Fruit fly (Drosophila melanogaster) whole organism, prepupa: ENCODE measurements around the gene CheA29a.

Source experiments
- Blimp-1 ChIP-seq: fragments of 200-800 bp; sonication (Bioruptor generic); optimal IDR thresholded peaks from 3 replicates; lab custom pipeline; 2017; ENCODE audit warnings: missing biosample characterization, missing genetic modification characterization, mild to moderate bottlenecking, moderate library complexity, missing genetic modification reagents
- CG10669 ChIP-seq: fragments of 200-800 bp; sonication (Bioruptor generic); optimal IDR thresholded peaks from 3 replicates; lab custom pipeline; 2018; ENCODE audit warnings: missing biosample characterization, mild to moderate bottlenecking, missing genetic modification characterization, moderate library complexity
- CG11294 ChIP-seq: fragments of 200-800 bp; sonication (Bioruptor generic); IDR thresholded peaks from 2 replicates; pipeline ENCODE4 v1.3.6; 2022; ENCODE audit warnings: missing biosample characterization, missing genetic modification characterization
- CG11762 ChIP-seq: fragments of 200-800 bp; sonication (Bioruptor generic); optimal IDR thresholded peaks from 3 replicates; lab custom pipeline; 2016; ENCODE audit warnings: missing biosample characterization, missing genetic modification characterization; ENCODE audit not compliant: insufficient read depth
- CG11902 ChIP-seq: fragments of 200-800 bp; sonication (Bioruptor generic); optimal IDR thresholded peaks from 3 replicates; lab custom pipeline; 2016; ENCODE audit warnings: missing biosample characterization, missing genetic modification characterization
- CG15336 ChIP-seq: fragments of 200-800 bp; sonication (Bioruptor generic); IDR thresholded peaks from 2 replicates; pipeline ENCODE4 v1.3.6; 2022; ENCODE audit warnings: missing biosample characterization, missing genetic modification characterization
- CG1621 ChIP-seq: fragments of 200-800 bp; sonication (Bioruptor generic); optimal IDR thresholded peaks from 3 replicates; lab custom pipeline; 2018; ENCODE audit warnings: missing biosample characterization, mild to moderate bottlenecking, missing genetic modification characterization
- CG31627 ChIP-seq: fragments of 200-800 bp; sonication (Bioruptor generic); optimal IDR thresholded peaks from 3 replicates; lab custom pipeline; 2016; ENCODE audit warnings: missing biosample characterization, missing genetic modification characterization
- CG3919 ChIP-seq: fragments of 200-800 bp; sonication (Bioruptor generic); optimal IDR thresholded peaks from 3 replicates; lab custom pipeline; 2016; ENCODE audit warnings: missing biosample characterization, missing genetic modification characterization
- CG4318 ChIP-seq: fragments of 200-800 bp; sonication (Bioruptor generic); optimal IDR thresholded peaks from 3 replicates; lab custom pipeline; 2017; ENCODE audit warnings: missing biosample characterization, mild to moderate bottlenecking, missing genetic modification characterization
- CG6276 ChIP-seq: fragments of 200-800 bp; sonication (Bioruptor generic); optimal IDR thresholded peaks from 2 replicates; lab custom pipeline; 2017; ENCODE audit warnings: missing biosample characterization, mild to moderate bottlenecking, missing genetic modification characterization
- CG6808 ChIP-seq: fragments of 200-800 bp; sonication (Bioruptor generic); optimal IDR thresholded peaks from 3 replicates; lab custom pipeline; 2017; ENCODE audit warnings: missing biosample characterization, missing genetic modification characterization, mild to moderate bottlenecking, moderate library complexity, missing genetic modification reagents
- CG8119 ChIP-seq: fragments of 200-800 bp; sonication (Bioruptor generic); IDR thresholded peaks from 3 replicates; pipeline ENCODE4 v1.3.6; 2022; ENCODE audit warnings: missing biosample characterization, missing genetic modification characterization
- CG9139 ChIP-seq: fragments of 200-800 bp; sonication (Bioruptor generic); optimal IDR thresholded peaks from 3 replicates; lab custom pipeline; 2017; ENCODE audit warnings: missing biosample characterization, mild to moderate bottlenecking, missing genetic modification characterization
- Eip78C ChIP-seq: fragments of 200-800 bp; sonication (Bioruptor generic); peaks from one replicate; lab custom pipeline; 2016; ENCODE audit warnings: missing biosample characterization, missing genetic modification characterization
- Eip93F ChIP-seq: fragments of 200-800 bp; sonication (Bioruptor generic); optimal IDR thresholded peaks from 2 replicates; lab custom pipeline; 2016; ENCODE audit warnings: missing biosample characterization, mild to moderate bottlenecking, missing genetic modification characterization
- Ets96B ChIP-seq: fragments of 200-800 bp; optimal IDR thresholded peaks from 2 replicates; lab custom pipeline; 2019; ENCODE audit warnings: missing biosample characterization, mild to moderate bottlenecking, missing genetic modification characterization, moderate library complexity
- Hr39 ChIP-seq: fragments of 200-800 bp; sonication (Bioruptor generic); optimal IDR thresholded peaks from 2 replicates; lab custom pipeline; 2016; ENCODE audit warnings: missing biosample characterization, missing genetic modification characterization
- Hr4 ChIP-seq: fragments of 200-800 bp; sonication (Bioruptor generic); optimal IDR thresholded peaks from 3 replicates; lab custom pipeline; 2016; ENCODE audit warnings: missing biosample characterization, missing genetic modification characterization
- Met ChIP-seq: fragments of 200-800 bp; sonication (Bioruptor generic); optimal IDR thresholded peaks from 3 replicates; lab custom pipeline; 2016; ENCODE audit warnings: missing biosample characterization, missing genetic modification characterization
- OdsH ChIP-seq: fragments of 200-800 bp; sonication (Bioruptor generic); optimal IDR thresholded peaks from 3 replicates; lab custom pipeline; 2016; ENCODE audit warnings: missing biosample characterization, missing genetic modification characterization
- Smox ChIP-seq: fragments of 200-800 bp; sonication (Bioruptor generic); optimal IDR thresholded peaks from 3 replicates; lab custom pipeline; 2016; ENCODE audit warnings: missing biosample characterization, missing genetic modification characterization
- Sox14 ChIP-seq: fragments of 200-800 bp; sonication (Bioruptor generic); optimal IDR thresholded peaks from 3 replicates; lab custom pipeline; 2016; ENCODE audit warnings: missing biosample characterization, missing genetic modification characterization
- achi ChIP-seq: fragments of 200-800 bp; sonication (Bioruptor generic); optimal IDR thresholded peaks from 3 replicates; lab custom pipeline; 2016; ENCODE audit warnings: missing biosample characterization, missing genetic modification characterization
- acj6 ChIP-seq: fragments of 200-800 bp; sonication (Bioruptor generic); optimal IDR thresholded peaks from 3 replicates; lab custom pipeline; 2016; ENCODE audit warnings: missing biosample characterization, missing genetic modification characterization
- cyc ChIP-seq: fragments of 200-800 bp; sonication (Bioruptor generic); optimal IDR thresholded peaks from 3 replicates; lab custom pipeline; 2016; ENCODE audit warnings: missing biosample characterization, missing genetic modification characterization
- dsx ChIP-seq: fragments of 200-800 bp; optimal IDR thresholded peaks from 3 replicates; lab custom pipeline; 2019; ENCODE audit warnings: missing biosample characterization, mild to moderate bottlenecking, missing genetic modification characterization, moderate library complexity; ENCODE audit not compliant: poor library complexity, severe bottlenecking
- eg ChIP-seq: fragments of 200-800 bp; sonication (Bioruptor generic); IDR thresholded peaks from 3 replicates; pipeline ENCODE4 v1.3.6; 2022; ENCODE audit warnings: missing biosample characterization, missing genetic modification characterization
- esn ChIP-seq: fragments of 200-800 bp; sonication (Bioruptor generic); optimal IDR thresholded peaks from 2 replicates; lab custom pipeline; 2016; ENCODE audit warnings: missing biosample characterization, mild to moderate bottlenecking, missing genetic modification characterization, moderate library complexity
- fd59A ChIP-seq: fragments of 200-800 bp; sonication (Bioruptor generic); optimal IDR thresholded peaks from 2 replicates; lab custom pipeline; 2017; ENCODE audit warnings: missing biosample characterization, mild to moderate bottlenecking, missing genetic modification characterization, missing genetic modification reagents
- fd85E ChIP-seq: fragments of 200-800 bp; sonication (Bioruptor generic); optimal IDR thresholded peaks from 3 replicates; lab custom pipeline; 2016; ENCODE audit warnings: missing biosample characterization, missing genetic modification characterization
- fkh ChIP-seq: fragments of 200-800 bp; sonication (Bioruptor generic); optimal IDR thresholded peaks from 3 replicates; lab custom pipeline; 2017; ENCODE audit warnings: missing biosample characterization, mild to moderate bottlenecking, missing genetic modification characterization, moderate library complexity
- lz ChIP-seq: fragments of 200-800 bp; sonication (Bioruptor generic); optimal IDR thresholded peaks from 3 replicates; lab custom pipeline; 2016; ENCODE audit warnings: missing biosample characterization, missing genetic modification characterization
- net ChIP-seq: fragments of 200-800 bp; sonication (Bioruptor generic); optimal IDR thresholded peaks from 3 replicates; lab custom pipeline; 2016; ENCODE audit warnings: missing biosample characterization, missing genetic modification characterization
- pdm3 ChIP-seq: fragments of 200-800 bp; sonication (Bioruptor generic); optimal IDR thresholded peaks from 3 replicates; lab custom pipeline; 2016; ENCODE audit warnings: missing biosample characterization, missing genetic modification characterization
- salr ChIP-seq, 2 experiments: fragments of 200-800 bp; sonication (Bioruptor generic); optimal IDR thresholded peaks; 3 replicates each; lab custom pipeline; 2016 to 2018; ENCODE audit warnings: missing biosample characterization in 2 of 2, missing genetic modification characterization in 2 of 2, mild to moderate bottlenecking in 1 of 2
- spab ChIP-seq: fragments of 200-800 bp; sonication (Bioruptor generic); optimal IDR thresholded peaks from 2 replicates; lab custom pipeline; 2017; ENCODE audit warnings: missing biosample characterization, mild to moderate bottlenecking, missing genetic modification characterization, missing genetic modification reagents
- ss ChIP-seq, 2 experiments: fragments of 200-800 bp; sonication (Bioruptor generic); optimal IDR thresholded peaks; 2 replicates in 1 of 2; 3 replicates in 1 of 2; lab custom pipeline; 2017 to 2018; ENCODE audit warnings: mild to moderate bottlenecking in 2 of 2, missing biosample characterization in 2 of 2, missing genetic modification characterization in 2 of 2, moderate library complexity in 1 of 2
- svp ChIP-seq: fragments of 200-800 bp; sonication (Bioruptor generic); peaks from one replicate; lab custom pipeline; 2016; ENCODE audit warnings: missing biosample characterization, missing genetic modification characterization
- vri ChIP-seq: fragments of 200-800 bp; sonication (Bioruptor generic); optimal IDR thresholded peaks from 3 replicates; lab custom pipeline; 2016; ENCODE audit warnings: missing biosample characterization, mild to moderate bottlenecking, missing genetic modification characterization

CheA29a gene

dm6 chr2L:8438052-8438451 is 39.1 kb upstream of the CheA29a start, which contains the start of gene mus201:
mus201 (plus strand) TSS chr2L:8438169.
- no peak for TF ChIP-seq CG15336 (GFP tag; lab: Robert Waterston, UW)
- no peak for TF ChIP-seq CG11762 (GFP tag; lab: Kevin White, UChicago)
- no peak for TF ChIP-seq CG9139
- no peak for TF ChIP-seq eg (GFP tag; lab: Robert Waterston, UW)
- TF ChIP-seq CG8119 (GFP tag; lab: Robert Waterston, UW): no peak
- TF ChIP-seq Eip78C: no peak
- no peak for TF ChIP-seq achi (GFP tag; lab: Kevin White, UChicago)
- no peak for TF ChIP-seq Ets96B (tag; lab: Kevin White, UChicago)
- no peak for TF ChIP-seq CG6276

DNA sequence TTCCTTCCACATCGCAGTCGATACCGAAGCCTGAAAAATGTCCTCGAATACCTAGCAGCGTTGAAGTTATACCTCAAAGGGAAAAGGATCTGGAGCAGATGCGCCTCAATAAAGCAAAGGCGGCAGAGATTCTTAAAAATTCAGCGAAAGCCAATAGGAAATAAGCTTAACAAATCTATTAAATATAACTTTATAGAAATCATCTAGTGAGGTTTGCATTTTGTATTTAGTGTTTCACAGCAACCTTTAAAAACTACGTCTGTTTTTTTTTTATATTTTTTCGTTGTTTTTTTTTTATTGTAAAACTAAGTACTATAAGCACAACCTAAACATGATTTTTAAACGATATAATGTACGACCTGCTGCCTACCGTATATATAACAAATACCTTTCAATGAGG is 35.0 kb upstream of the CheA29a start, which contains the start of gene CG31897:
TSS of gene CG31897 (plus strand) at position 301 of the 400 bp plus-strand sequence.
- TF ChIP-seq CG1621 (tag; lab: Kevin White, UChicago): no peak
- no peak for TF ChIP-seq CG3919 (GFP tag; lab: Kevin White, UChicago)
- no peak for TF ChIP-seq spab (GFP tag; lab: Kevin White, UChicago)
- TF ChIP-seq esn (GFP tag; lab: Kevin White, UChicago): no peak
- no peak for TF ChIP-seq CG10669 (GFP tag; lab: Kevin White, UChicago)
- TF ChIP-seq Blimp-1 (GFP tag; lab: Kevin White, UChicago): no peak
- no peak for TF ChIP-seq salr (GFP tag; optimal IDR thresholded peaks at IDR 0.05; lab: Kevin White, UChicago)
- no peak for TF ChIP-seq CG11762 (GFP tag; lab: Kevin White, UChicago)
- TF ChIP-seq CG31627 (GFP tag; lab: Kevin White, UChicago): no peak
- TF ChIP-seq CG11294: no peak
- TF ChIP-seq CG15336 (GFP tag; lab: Robert Waterston, UW): no peak
- TF ChIP-seq CG6808 (GFP tag; lab: Kevin White, UChicago): no peak
- TF ChIP-seq eg (GFP tag; lab: Robert Waterston, UW): no peak
- no peak for TF ChIP-seq fd59A (GFP tag; lab: Kevin White, UChicago)
- no peak for TF ChIP-seq fkh
- TF ChIP-seq achi (GFP tag; lab: Kevin White, UChicago): no peak
- TF ChIP-seq lz: no peak
- TF ChIP-seq, all 60 proteins: peak for 0

dm6 chr2L:8449358-8449757 is 27.8 kb upstream of the CheA29a start, which contains the start of gene Aasdh:
Aasdh (minus strand) TSS chr2L:8449576.
- TF ChIP-seq eg (GFP tag; lab: Robert Waterston, UW): no peak
- TF ChIP-seq net (GFP tag; lab: Kevin White, UChicago): no peak
- no peak for TF ChIP-seq CG15336 (GFP tag; lab: Robert Waterston, UW)
- no peak for TF ChIP-seq spab (GFP tag; lab: Kevin White, UChicago)
- no peak for TF ChIP-seq CG4318 (GFP tag; lab: Kevin White, UChicago)
- TF ChIP-seq OdsH (GFP tag; lab: Kevin White, UChicago): no peak
- no peak for TF ChIP-seq CG3919 (GFP tag; lab: Kevin White, UChicago)
- no peak for TF ChIP-seq lz
- TF ChIP-seq Smox (GFP tag; lab: Kevin White, UChicago): no peak
- no peak for TF ChIP-seq ss (GFP tag; optimal IDR thresholded peaks at IDR 0.05; lab: Kevin White, UChicago)

DNA sequence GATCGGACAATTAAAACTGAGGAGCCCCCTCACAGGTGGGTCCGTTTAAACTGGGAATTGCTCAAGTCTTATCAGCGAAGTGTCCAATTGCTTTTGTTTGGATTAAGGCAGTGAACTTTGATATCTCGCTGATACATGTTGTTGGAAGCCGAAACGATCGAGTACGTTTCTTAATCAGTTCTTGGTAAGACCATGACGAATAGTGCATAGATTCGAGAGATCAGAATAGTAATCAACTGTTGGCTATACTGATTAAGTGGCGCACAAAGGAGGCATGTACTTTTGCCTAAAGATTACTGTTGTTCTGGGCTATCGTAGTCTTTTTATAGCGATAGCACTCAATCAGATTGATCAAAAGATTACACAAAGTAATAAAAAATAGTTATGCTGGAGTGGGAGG is 25.7 kb upstream of the CheA29a start:
- TF ChIP-seq cyc: no peak
- peak; percentile 52 for TF ChIP-seq Eip93F (GFP tag; lab: Kevin White, UChicago)
- TF ChIP-seq, all 60 proteins: peak for 1

- TF ChIP-seq acj6 (GFP tag; lab: Kevin White, UChicago) (peak; percentile 24), Sox14 (GFP tag; lab: Kevin White, UChicago) (no peak), spab (GFP tag; lab: Kevin White, UChicago) (no peak), CG6808 (GFP tag; lab: Kevin White, UChicago) (no peak), fd85E (GFP tag; lab: Kevin White, UChicago) (no peak), Hr4 (GFP tag; lab: Kevin White, UChicago) (peak; percentile 28), CG11902 (GFP tag; lab: Kevin White, UChicago) (no peak), CG1621 (tag; lab: Kevin White, UChicago) (no peak), dsx (GFP tag; lab: Kevin White, UChicago) (peak; percentile 35), CG10669 (GFP tag; lab: Kevin White, UChicago) (peak; percentile 30), svp (peak; percentile 38), Eip78C (peak; percentile 73), pdm3 (GFP tag; lab: Kevin White, UChicago) (peak; percentile 17), CG11294 (no peak), esn (GFP tag; lab: Kevin White, UChicago) (peak; percentile 23), Met (GFP tag; lab: Kevin White, UChicago) (peak; percentile 14), OdsH (GFP tag; lab: Kevin White, UChicago) (peak; percentile 23), vri (GFP tag; lab: Kevin White, UChicago) (peak; percentile 3), CG31627 (GFP tag; lab: Kevin White, UChicago) (no peak), fkh (peak; percentile 65), Hr39 (GFP tag; lab: Kevin White, UChicago) (peak; percentile 23)
These were observed 15.2 kb upstream of the CheA29a start for dm6 chr2L:8461782-8462453.
